Fruit fly (Drosophila melanogaster) whole organism, wandering third instar larva: Measurements from ENCODE around the gene sunn.

Experiments used
- dmrt93B ChIP-seq: fragments of 200-800 bp; sonication (Bioruptor generic); optimal IDR thresholded peaks from 2 replicates; lab custom pipeline; 2018; ENCODE audit warnings: missing biosample characterization, mild to moderate bottlenecking, missing genetic modification characterization
- dsf ChIP-seq: sonication (Bioruptor generic); optimal IDR thresholded peaks from 2 replicates; lab custom pipeline; 2016; ENCODE audit warnings: missing biosample characterization, missing genetic modification characterization, borderline replicate concordance

DNA sequence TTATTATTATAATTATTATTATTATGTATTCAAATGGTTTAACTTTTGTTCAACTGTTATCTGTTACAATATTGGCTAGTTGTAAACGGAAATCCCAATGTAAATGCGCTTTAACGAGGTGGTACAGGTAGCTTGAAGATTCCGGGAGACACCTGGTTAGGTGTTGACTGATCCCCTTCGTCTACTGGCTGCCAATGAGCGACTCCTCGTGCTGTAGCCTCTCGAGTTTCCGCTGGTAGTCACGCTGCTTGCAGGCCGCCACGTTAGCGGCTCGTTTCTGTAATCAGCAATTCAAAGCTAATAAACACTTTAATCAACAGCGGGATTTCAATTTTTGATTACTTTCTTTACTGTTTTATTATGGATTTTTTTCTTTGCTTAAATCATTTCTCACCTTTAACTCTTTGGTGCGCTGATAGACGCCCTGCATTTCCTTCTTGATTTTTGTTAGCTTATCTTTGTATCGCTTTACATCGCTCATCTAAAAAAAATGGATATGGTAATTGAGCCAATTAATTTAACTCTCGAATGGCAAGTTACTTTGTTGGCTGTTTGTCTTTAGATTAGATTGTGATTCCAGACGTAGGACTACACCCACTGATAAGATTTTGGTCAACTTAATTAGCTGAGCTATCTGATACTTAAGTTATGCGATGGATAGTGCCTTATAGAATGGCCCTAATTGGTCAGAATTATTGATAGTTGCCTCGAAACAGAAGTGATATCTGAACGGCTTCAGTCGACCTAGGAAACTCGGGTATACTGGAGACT, 38.1 kb upstream of the sunn start:
- TF ChIP-seq dsf (no peak), dmrt93B (GFP tag; lab: Kevin White, UChicago) (no peak)
